Worm (Caenorhabditis elegans) whole organism, L4 larva: ENCODE results near the gene hda-1.

Source experiments
- D1046.2 ChIP-seq: fragments of 200-800 bp; sonication (Bioruptor generic); IDR thresholded peaks from 2 replicates; pipeline ENCODE4 v1.3.6; 2022; ENCODE audit warnings: missing genetic modification characterization, missing compliant biosample characterization
- F44E2.7 ChIP-seq: fragments of 200-800 bp; sonication (Bioruptor generic); IDR thresholded peaks from 2 replicates; pipeline ENCODE4 v2.1.2; 2022; ENCODE audit warnings: missing genetic modification characterization, missing compliant biosample characterization
- F49E8.2 ChIP-seq: sonication (generic microtip); optimal IDR thresholded peaks from 2 replicates; lab custom pipeline; 2016; ENCODE audit warnings: missing compliant biosample characterization, mild to moderate bottlenecking, missing genetic modification characterization, borderline replicate concordance
- R02D3.7 ChIP-seq: fragments of 150-350 bp; sonication (generic microtip); optimal IDR thresholded peaks from 3 replicates; lab custom pipeline; 2014; ENCODE audit warnings: missing biosample characterization, missing genetic modification characterization
- T20F7.1 ChIP-seq: fragments of 200-800 bp; sonication (Bioruptor generic); optimal IDR thresholded peaks from 2 replicates; lab custom pipeline; 2018; ENCODE audit warnings: mild to moderate bottlenecking, missing genetic modification characterization, missing compliant biosample characterization
- Y105C5A.15 ChIP-seq: fragments of 200-800 bp; sonication (Bioruptor generic); IDR thresholded peaks from 2 replicates; pipeline ENCODE4 v1.3.6; 2022; ENCODE audit warnings: missing genetic modification characterization, missing compliant biosample characterization
- Y75B8A.6 ChIP-seq: fragments of 200-800 bp; sonication (Bioruptor generic); IDR thresholded peaks from 2 replicates; pipeline ENCODE4 v1.3.6; 2022; ENCODE audit warnings: missing genetic modification reagents, missing genetic modification characterization, missing compliant biosample characterization
- aha-1 ChIP-seq: fragments of 150-350 bp; peaks from one replicate; lab custom pipeline; 2014; ENCODE audit warnings: missing biosample characterization, missing genetic modification characterization
- ama-1 ChIP-seq: fragments of 150-350 bp; optimal IDR thresholded peaks from 2 replicates; lab custom pipeline; 2014; ENCODE audit warnings: inconsistent platforms, mixed read lengths
- ceh-20 ChIP-seq: fragments of 200-800 bp; sonication (Bioruptor generic); IDR thresholded peaks from 2 replicates; pipeline ENCODE4 v1.3.6; 2022; ENCODE audit warnings: missing genetic modification reagents, missing genetic modification characterization, missing compliant biosample characterization
- ceh-32 ChIP-seq: sonication (generic microtip); optimal IDR thresholded peaks from 2 replicates; lab custom pipeline; 2016; ENCODE audit warnings: mild to moderate bottlenecking, missing genetic modification characterization, missing compliant biosample characterization; ENCODE audit not compliant: poor library complexity
- ceh-44 ChIP-seq: fragments of 200-800 bp; sonication (Bioruptor generic); IDR thresholded peaks from 2 replicates; pipeline ENCODE4 v1.3.6; 2022; ENCODE audit warnings: missing genetic modification reagents, missing genetic modification characterization, missing compliant biosample characterization
- ceh-82 ChIP-seq: sonication (generic microtip); optimal IDR thresholded peaks from 2 replicates; lab custom pipeline; 2017; ENCODE audit warnings: missing biosample characterization, missing genetic modification characterization
- daf-16 ChIP-seq, 3 experiments: sonication (generic microtip); optimal IDR thresholded peaks; 2 replicates each; lab custom pipeline; 2016 to 2017; ENCODE audit warnings: missing genetic modification characterization in 3 of 3, missing genetic modification reagents in 3 of 3, mild to moderate bottlenecking in 2 of 3, missing compliant biosample characterization in 2 of 3, missing biosample characterization in 1 of 3, moderate library complexity in 1 of 3
- daf-8 ChIP-seq: fragments of 200-800 bp; sonication (Bioruptor generic); IDR thresholded peaks from 2 replicates; pipeline ENCODE4 v1.3.6; 2022; ENCODE audit warnings: missing genetic modification characterization, missing compliant biosample characterization
- dmd-6 ChIP-seq: fragments of 200-800 bp; sonication (Bioruptor generic); IDR thresholded peaks from 2 replicates; pipeline ENCODE4 v1.3.6; 2022; ENCODE audit warnings: missing genetic modification reagents, missing genetic modification characterization, missing compliant biosample characterization
- dmd-8 ChIP-seq: fragments of 200-800 bp; sonication (Bioruptor generic); IDR thresholded peaks from 2 replicates; pipeline ENCODE4 v1.3.6; 2022; ENCODE audit warnings: missing genetic modification characterization, missing compliant biosample characterization
- duxl-1 ChIP-seq: sonication (generic microtip); optimal IDR thresholded peaks from 2 replicates; lab custom pipeline; 2016; ENCODE audit warnings: mild to moderate bottlenecking, missing genetic modification characterization, moderate library complexity, missing compliant biosample characterization; ENCODE audit not compliant: poor library complexity
- dve-1 ChIP-seq: sonication (generic microtip); optimal IDR thresholded peaks from 2 replicates; lab custom pipeline; 2017; ENCODE audit warnings: antibody characterized with exemption, mild to moderate bottlenecking, missing genetic modification characterization, missing compliant biosample characterization; ENCODE audit not compliant: insufficient read depth
- egl-43 ChIP-seq: fragments of 200-800 bp; sonication (Bioruptor generic); IDR thresholded peaks from 2 replicates; pipeline ENCODE4 v1.3.6; 2022; ENCODE audit warnings: missing genetic modification reagents, missing genetic modification characterization, missing compliant biosample characterization
- hlh-11 ChIP-seq: fragments of 200-800 bp; sonication (Bioruptor generic); optimal IDR thresholded peaks from 2 replicates; lab custom pipeline; 2018; ENCODE audit warnings: mild to moderate bottlenecking, missing genetic modification characterization, missing compliant biosample characterization
- hmg-1.1 ChIP-seq: fragments of 200-800 bp; sonication (Bioruptor generic); IDR thresholded peaks from 2 replicates; pipeline ENCODE4 v1.3.6; 2022; ENCODE audit warnings: missing genetic modification reagents, missing genetic modification characterization, missing compliant biosample characterization
- lim-7 ChIP-seq: fragments of 200-800 bp; sonication (Bioruptor generic); IDR thresholded peaks from 2 replicates; pipeline ENCODE4 v1.3.6; 2022; ENCODE audit warnings: missing genetic modification characterization, missing compliant biosample characterization
- lin-1 ChIP-seq: fragments of 200-800 bp; sonication (Bioruptor generic); IDR thresholded peaks from 2 replicates; pipeline ENCODE4 v1.3.6; 2022; ENCODE audit warnings: missing genetic modification reagents, missing genetic modification characterization, missing compliant biosample characterization
- lin-13 ChIP-seq: fragments of 150-350 bp; optimal IDR thresholded peaks from 2 replicates; lab custom pipeline; 2014; ENCODE audit warnings: missing biosample characterization, missing genetic modification reagents, missing genetic modification characterization
- lin-39 ChIP-seq: fragments of 150-350 bp; optimal IDR thresholded peaks from 2 replicates; lab custom pipeline; 2014; ENCODE audit warnings: missing biosample characterization, missing genetic modification reagents, missing genetic modification characterization
- mep-1 ChIP-seq: fragments of 150-350 bp; sonication (generic microtip); optimal IDR thresholded peaks from 3 replicates; lab custom pipeline; 2014; ENCODE audit warnings: missing biosample characterization, missing genetic modification characterization
- mxl-3 ChIP-seq: fragments of 200-800 bp; sonication (Bioruptor generic); optimal IDR thresholded peaks from 2 replicates; lab custom pipeline; 2018; ENCODE audit warnings: mild to moderate bottlenecking, missing genetic modification characterization, missing compliant biosample characterization
- nhr-102 ChIP-seq: sonication (generic microtip); optimal IDR thresholded peaks from 2 replicates; lab custom pipeline; 2016; ENCODE audit warnings: mild to moderate bottlenecking, missing genetic modification characterization, moderate library complexity, missing compliant biosample characterization
- nhr-11 ChIP-seq: fragments of 150-350 bp; optimal IDR thresholded peaks from 2 replicates; lab custom pipeline; 2014; ENCODE audit warnings: missing biosample characterization, missing genetic modification characterization
- nhr-25 ChIP-seq: sonication (generic microtip); optimal IDR thresholded peaks from 2 replicates; lab custom pipeline; 2017; ENCODE audit warnings: missing genetic modification characterization, mild to moderate bottlenecking, missing compliant biosample characterization, antibody characterized with exemption, moderate library complexity, borderline replicate concordance; ENCODE audit not compliant: insufficient read depth
- nhr-28 ChIP-seq: fragments of 150-350 bp; optimal IDR thresholded peaks from 2 replicates; lab custom pipeline; 2014; ENCODE audit warnings: missing biosample characterization, missing genetic modification characterization
- nhr-42 ChIP-seq: fragments of 200-800 bp; sonication (Bioruptor generic); IDR thresholded peaks from 2 replicates; pipeline ENCODE4 v1.3.6; 2022; ENCODE audit warnings: missing genetic modification characterization, missing compliant biosample characterization
- nhr-48 ChIP-seq: sonication (generic microtip); optimal IDR thresholded peaks from 2 replicates; lab custom pipeline; 2016; ENCODE audit warnings: mild to moderate bottlenecking, missing genetic modification characterization, missing compliant biosample characterization
- nhr-6 ChIP-seq: fragments of 150-350 bp; optimal IDR thresholded peaks from 2 replicates; lab custom pipeline; 2014; ENCODE audit warnings: missing biosample characterization, missing genetic modification characterization
- nhr-77 ChIP-seq: fragments of 150-350 bp; optimal IDR thresholded peaks from 2 replicates; lab custom pipeline; 2014; ENCODE audit warnings: missing biosample characterization, missing genetic modification characterization
- rbr-2 ChIP-seq: sonication (generic microtip); optimal IDR thresholded peaks from 2 replicates; lab custom pipeline; 2016; ENCODE audit warnings: missing genotype, missing genetic modification characterization, missing compliant biosample characterization
- saeg-2 ChIP-seq: fragments of 200-800 bp; sonication (Bioruptor generic); IDR thresholded peaks from 2 replicates; pipeline ENCODE4 v1.3.6; 2022; ENCODE audit warnings: missing genetic modification reagents, missing genetic modification characterization, missing compliant biosample characterization
- set-16 ChIP-seq: fragments of 200-800 bp; sonication (Bioruptor generic); IDR thresholded peaks from 2 replicates; pipeline ENCODE4 v1.3.6; 2022; ENCODE audit warnings: missing genetic modification reagents, missing genetic modification characterization, missing compliant biosample characterization
- spr-1 ChIP-seq: sonication (generic microtip); optimal IDR thresholded peaks from 2 replicates; lab custom pipeline; 2016; ENCODE audit warnings: mild to moderate bottlenecking, missing genetic modification characterization, missing compliant biosample characterization
- tag-97 ChIP-seq: fragments of 200-800 bp; sonication (Bioruptor generic); IDR thresholded peaks from 2 replicates; pipeline ENCODE4 v1.3.6; 2022; ENCODE audit warnings: missing genetic modification characterization, missing compliant biosample characterization
- unc-62 ChIP-seq, 3 experiments: fragments of 150-350 bp in 1 of 3; sonication (generic microtip); optimal IDR thresholded peaks in 2 of 3; peaks in 1 of 3; 1 replicate in 1 of 3; 2 replicates in 2 of 3; lab custom pipeline; 2014 to 2017; ENCODE audit warnings: missing biosample characterization in 3 of 3, missing genetic modification characterization in 3 of 3, missing genetic modification reagents in 3 of 3, missing genotype in 1 of 3
- zag-1 ChIP-seq: fragments of 150-350 bp; optimal IDR thresholded peaks from 2 replicates; lab custom pipeline; 2014; ENCODE audit warnings: missing biosample characterization, missing genetic modification characterization
- zfp-2 ChIP-seq: sonication (generic microtip); optimal IDR thresholded peaks from 2 replicates; lab custom pipeline; 2016; ENCODE audit warnings: mild to moderate bottlenecking, missing genetic modification characterization, missing compliant biosample characterization
- zip-11 ChIP-seq: fragments of 200-800 bp; sonication (Bioruptor generic); IDR thresholded peaks from 2 replicates; pipeline ENCODE4 v1.3.6; 2022; ENCODE audit warnings: missing genetic modification characterization, missing compliant biosample characterization
- ztf-7 ChIP-seq: fragments of 150-350 bp; optimal IDR thresholded peaks from 2 replicates; lab custom pipeline; 2014; ENCODE audit warnings: missing biosample characterization, missing genetic modification characterization

The hda-1 gene

ce11 chrV:14504120-14504519 is 21.1 kb upstream of the hda-1 start:
- no peak for TF ChIP-seq nhr-102 (tag; lab: Kevin White, UChicago)
- no peak for TF ChIP-seq daf-16 (GFP tag; optimal IDR thresholded peaks at IDR 0.05; lab: Kevin White, UChicago)
- TF ChIP-seq daf-16 (tag; optimal IDR thresholded peaks at IDR 0.05; lab: Kevin White, UChicago): peak; percentile 60
- TF ChIP-seq aha-1 (tag; lab: Kevin White, UChicago): peak; percentile 87
- TF ChIP-seq nhr-6 (tag; lab: Kevin White, UChicago): peak; percentile 23

- peak; percentile 14 for TF ChIP-seq nhr-28
- no peak for TF ChIP-seq T20F7.1 (GFP tag; lab: Kevin White, UChicago)
- TF ChIP-seq dmd-6 (GFP tag; lab: Robert Waterston, UW): peak; percentile 27; the same call in 1 of the 2 replicates
- no peak for TF ChIP-seq lim-7 (GFP tag; lab: Robert Waterston, UW)
- TF ChIP-seq nhr-11 (tag; lab: Kevin White, UChicago): no peak
- no peak for TF ChIP-seq Y105C5A.15 (GFP tag; lab: Robert Waterston, UW)
- TF ChIP-seq nhr-77 (tag; lab: Kevin White, UChicago): no peak
- TF ChIP-seq hlh-11 (tag; lab: Kevin White, UChicago): peak; percentile 6
- TF ChIP-seq nhr-48 (tag; lab: Kevin White, UChicago): no peak
- no peak for TF ChIP-seq aha-1 (tag; lab: Kevin White, UChicago)
- peak; percentile 23 for TF ChIP-seq mep-1 (tag; lab: Kevin White, UChicago)
- peak; percentile 30 for TF ChIP-seq mxl-3 (GFP tag; lab: Kevin White, UChicago)
Observed at ce11 chrV:14504774-14505173, 20.4 kb upstream of the hda-1 start.

- TF ChIP-seq rbr-2 (tag; lab: Kevin White, UChicago) (peak; percentile 26), lin-39 (tag; lab: Kevin White, UChicago) (no peak), ztf-7 (tag; lab: Kevin White, UChicago) (no peak), ama-1 (lab: Kevin White, UChicago) (no peak), ceh-44 (GFP tag; lab: Robert Waterston, UW) (no peak), Y75B8A.6 (no peak), zip-11 (GFP tag; lab: Robert Waterston, UW) (no peak), D1046.2 (GFP tag; lab: Robert Waterston, UW) (no peak), nhr-25 (tag; lab: Kevin White, UChicago) (peak; percentile 4), zfp-2 (tag; lab: Kevin White, UChicago) (no peak), lin-1 (GFP tag; lab: Robert Waterston, UW) (peak; percentile 28; the same call in 1 of the 2 replicates), spr-1 (peak; percentile 69), lin-13 (no peak), F44E2.7 (GFP tag; lab: Robert Waterston, UW) (no peak), ceh-82 (tag; lab: Kevin White, UChicago) (no peak), mep-1 (tag; lab: Kevin White, UChicago) (peak; percentile 2), set-16 (GFP tag; lab: Robert Waterston, UW) (peak; percentile 20; the same call in 1 of the 2 replicates), R02D3.7 (tag; lab: Kevin White, UChicago) (no peak), tag-97 (GFP tag; lab: Robert Waterston, UW) (no peak), F49E8.2 (tag; lab: Kevin White, UChicago) (no peak), nhr-42 (GFP tag; lab: Robert Waterston, UW) (no peak), saeg-2 (no peak), unc-62 (GFP tag; optimal IDR thresholded peaks at IDR 0.05 in 1 of 2; lab: Kevin White, UChicago) (peak in 1 of 2 experiments; percentile 66), unc-62 (tag; optimal IDR thresholded peaks at IDR 0.05; lab: Kevin White, UChicago) (no peak), duxl-1 (tag; lab: Kevin White, UChicago) (no peak), ceh-20 (GFP tag; lab: Robert Waterston, UW) (no peak), nhr-48 (tag; lab: Kevin White, UChicago) (peak; percentile 78), zag-1 (no peak), dmd-8 (no peak), Y105C5A.15 (GFP tag; lab: Robert Waterston, UW) (no peak), hmg-1.1 (no peak), egl-43 (GFP tag; lab: Robert Waterston, UW) (peak; percentile 37; the same call in 1 of the 2 replicates), daf-8 (GFP tag; lab: Robert Waterston, UW) (no peak), nhr-6 (tag; lab: Kevin White, UChicago) (no peak), dve-1 (tag; lab: Kevin White, UChicago) (peak; percentile 65), ceh-32 (tag; lab: Kevin White, UChicago) (no peak)
Observed at ce11 chrV:14505745-14506214, 19.4 kb upstream of the hda-1 start.
